Worm (Caenorhabditis elegans) whole organism, young adult: ENCODE results near the gene ZK1127.4.

ENCODE experiments used
- B0035.1 ChIP-seq: sonication (generic microtip); optimal IDR thresholded peaks from 2 replicates; lab custom pipeline; 2016; ENCODE audit warnings: missing genetic modification characterization, mild to moderate bottlenecking, missing compliant biosample characterization, missing genotype, missing genetic modification reagents
- B0261.1 ChIP-seq: sonication (generic microtip); optimal IDR thresholded peaks from 2 replicates; lab custom pipeline; 2016; ENCODE audit warnings: mild to moderate bottlenecking, missing genetic modification characterization, moderate library complexity, missing compliant biosample characterization
- B0336.3 ChIP-seq: fragments of 200-800 bp; sonication (Bioruptor generic); IDR thresholded peaks from 2 replicates; pipeline ENCODE4 v1.3.6; 2022; ENCODE audit warnings: missing genetic modification characterization, missing compliant biosample characterization
- C17E4.6 ChIP-seq: fragments of 200-800 bp; sonication (Bioruptor generic); IDR thresholded peaks from 2 replicates; pipeline ENCODE4 v1.3.6; 2022; ENCODE audit warnings: missing genetic modification reagents, missing genetic modification characterization, missing compliant biosample characterization
- D2030.7 ChIP-seq: fragments of 200-800 bp; sonication (Bioruptor generic); IDR thresholded peaks from 2 replicates; pipeline ENCODE4 v1.3.6; 2022; ENCODE audit warnings: missing genetic modification reagents, missing genetic modification characterization, missing compliant biosample characterization
- F10E7.11 ChIP-seq: sonication (generic microtip); optimal IDR thresholded peaks from 2 replicates; lab custom pipeline; 2017; ENCODE audit warnings: mild to moderate bottlenecking, missing genetic modification characterization, moderate library complexity, missing compliant biosample characterization
- F23B12.7 ChIP-seq: sonication (generic microtip); optimal IDR thresholded peaks from 2 replicates; lab custom pipeline; 2017; ENCODE audit warnings: missing genetic modification characterization, mild to moderate bottlenecking, missing compliant biosample characterization, antibody characterized with exemption, moderate library complexity; ENCODE audit not compliant: insufficient read depth
- F39B2.1 ChIP-seq: fragments of 200-800 bp; sonication (Bioruptor generic); IDR thresholded peaks from 2 replicates; pipeline ENCODE4 v1.3.6; 2022; ENCODE audit warnings: missing genetic modification reagents, missing genetic modification characterization, missing compliant biosample characterization
- F52B5.7 ChIP-seq: sonication (generic microtip); optimal IDR thresholded peaks from 2 replicates; lab custom pipeline; 2016; ENCODE audit warnings: mild to moderate bottlenecking, missing genetic modification characterization, missing compliant biosample characterization
- F55B11.4 ChIP-seq: sonication (generic microtip); optimal IDR thresholded peaks from 2 replicates; lab custom pipeline; 2016; ENCODE audit warnings: missing compliant biosample characterization, missing genetic modification characterization, borderline replicate concordance; ENCODE audit not compliant: insufficient read depth
- K12H6.12 ChIP-seq: fragments of 200-800 bp; sonication (Bioruptor generic); optimal IDR thresholded peaks from 2 replicates; lab custom pipeline; 2018; ENCODE audit warnings: mild to moderate bottlenecking, missing genetic modification characterization, missing compliant biosample characterization
- Y56A3A.18 ChIP-seq: fragments of 200-800 bp; sonication (Bioruptor generic); IDR thresholded peaks from 2 replicates; pipeline ENCODE4 v1.3.6; 2022; ENCODE audit warnings: missing genetic modification reagents, missing genetic modification characterization, missing compliant biosample characterization
- Y95B8A.8 ChIP-seq: fragments of 200-800 bp; sonication (Bioruptor generic); IDR thresholded peaks from 2 replicates; pipeline ENCODE4 v1.3.6; 2022; ENCODE audit warnings: missing genetic modification reagents, missing genetic modification characterization, missing compliant biosample characterization
- ccch-3 ChIP-seq: fragments of 200-800 bp; sonication (Bioruptor generic); optimal IDR thresholded peaks from 2 replicates; lab custom pipeline; 2018; ENCODE audit warnings: mild to moderate bottlenecking, missing genetic modification characterization, missing compliant biosample characterization
- cebp-1 ChIP-seq, 2 experiments: fragments of 200-800 bp in 1 of 2; sonication (Bioruptor generic) in 1 of 2; sonication (generic microtip) in 1 of 2; IDR thresholded peaks in 1 of 2; optimal IDR thresholded peaks in 1 of 2; 2 replicates each; pipeline versions ENCODE4 v1.3.6 to Lab custom; 2017 to 2022; ENCODE audit warnings: missing compliant biosample characterization in 2 of 2, missing genetic modification characterization in 2 of 2, mild to moderate bottlenecking in 1 of 2, missing genetic modification reagents in 1 of 2, moderate library complexity in 1 of 2
- ceh-100 ChIP-seq: fragments of 200-800 bp; sonication (Bioruptor generic); IDR thresholded peaks from 2 replicates; pipeline ENCODE4 v1.3.6; 2022; ENCODE audit warnings: missing genetic modification reagents, missing genetic modification characterization, missing compliant biosample characterization
- ceh-40 ChIP-seq: fragments of 200-800 bp; sonication (Bioruptor generic); IDR thresholded peaks from 2 replicates; pipeline ENCODE4 v1.3.6; 2022; ENCODE audit warnings: missing genetic modification characterization, missing compliant biosample characterization
- chd-7 ChIP-seq: sonication (generic microtip); optimal IDR thresholded peaks from 2 replicates; lab custom pipeline; 2016; ENCODE audit warnings: mild to moderate bottlenecking, missing genetic modification characterization, moderate library complexity, missing compliant biosample characterization
- dox-1 ChIP-seq: fragments of 200-800 bp; sonication (Bioruptor generic); IDR thresholded peaks from 2 replicates; pipeline ENCODE4 v1.3.6; 2022; ENCODE audit warnings: missing genetic modification reagents, missing genetic modification characterization, missing compliant biosample characterization
- egl-44 ChIP-seq: fragments of 200-800 bp; sonication (Bioruptor generic); IDR thresholded peaks from 2 replicates; pipeline ENCODE4 v1.3.6; 2022; ENCODE audit warnings: missing genetic modification reagents, missing genetic modification characterization, missing compliant biosample characterization
- egrh-3 ChIP-seq: fragments of 200-800 bp; sonication (Bioruptor generic); IDR thresholded peaks from 2 replicates; pipeline ENCODE4 v1.3.6; 2022; ENCODE audit warnings: missing genetic modification reagents, missing genetic modification characterization, missing compliant biosample characterization
- ets-4 ChIP-seq: fragments of 200-800 bp; sonication (Bioruptor generic); optimal IDR thresholded peaks from 2 replicates; lab custom pipeline; 2018; ENCODE audit warnings: mild to moderate bottlenecking, missing genetic modification characterization, missing compliant biosample characterization
- him-1 ChIP-seq: sonication (generic microtip); optimal IDR thresholded peaks from 2 replicates; lab custom pipeline; 2016; ENCODE audit warnings: missing genotype, missing genetic modification reagents, missing genetic modification characterization, missing compliant biosample characterization
- hmg-1.2 ChIP-seq: fragments of 200-800 bp; sonication (Bioruptor generic); IDR thresholded peaks from 2 replicates; pipeline ENCODE4 v1.3.6; 2022; ENCODE audit warnings: missing genetic modification reagents, missing genetic modification characterization, missing compliant biosample characterization
- hmg-20 ChIP-seq: fragments of 200-800 bp; sonication (Bioruptor generic); IDR thresholded peaks from 2 replicates; pipeline ENCODE4 v1.3.6; 2022; ENCODE audit warnings: missing genetic modification reagents, missing genetic modification characterization, missing compliant biosample characterization
- hsf-1 ChIP-seq: fragments of 200-800 bp; sonication (Bioruptor generic); IDR thresholded peaks from 2 replicates; pipeline ENCODE4 v1.3.6; 2022; ENCODE audit warnings: missing genetic modification reagents, missing genetic modification characterization, missing compliant biosample characterization
- lin-26 ChIP-seq: fragments of 200-800 bp; sonication (Bioruptor generic); IDR thresholded peaks from 2 replicates; pipeline ENCODE4 v1.3.6; 2022; ENCODE audit warnings: missing genetic modification reagents, missing genetic modification characterization, missing compliant biosample characterization
- lin-54 ChIP-seq: fragments of 200-800 bp; sonication (Bioruptor generic); optimal IDR thresholded peaks from 2 replicates; lab custom pipeline; 2018; ENCODE audit warnings: mild to moderate bottlenecking, missing genetic modification characterization, missing compliant biosample characterization
- madf-10 ChIP-seq: sonication (generic microtip); optimal IDR thresholded peaks from 2 replicates; lab custom pipeline; 2016; ENCODE audit warnings: mild to moderate bottlenecking, missing genetic modification characterization, missing compliant biosample characterization
- madf-3 ChIP-seq: fragments of 200-800 bp; sonication (Bioruptor generic); IDR thresholded peaks from 2 replicates; pipeline ENCODE4 v1.3.6; 2022; ENCODE audit warnings: missing genetic modification reagents, missing genetic modification characterization, missing compliant biosample characterization
- madf-6 ChIP-seq: fragments of 200-800 bp; sonication (Bioruptor generic); IDR thresholded peaks from 2 replicates; pipeline ENCODE4 v1.3.6; 2022; ENCODE audit warnings: missing genetic modification reagents, missing genetic modification characterization, missing compliant biosample characterization
- madf-8 ChIP-seq: fragments of 200-800 bp; sonication (Bioruptor generic); conservative IDR thresholded peaks from 2 replicates; pipeline ENCODE4 v1.3.6; 2022; ENCODE audit warnings: missing genetic modification reagents, missing genetic modification characterization, missing compliant biosample characterization
- mes-4 ChIP-seq: sonication (generic microtip); optimal IDR thresholded peaks from 2 replicates; lab custom pipeline; 2016; ENCODE audit warnings: missing genotype, missing genetic modification characterization, missing compliant biosample characterization
- nfya-1 ChIP-seq: sonication (generic microtip); optimal IDR thresholded peaks from 2 replicates; lab custom pipeline; 2017; ENCODE audit warnings: antibody characterized with exemption, missing compliant biosample characterization, missing genetic modification characterization, borderline replicate concordance; ENCODE audit not compliant: insufficient read depth
- rpc-1 ChIP-seq, 2 experiments: fragments of 150-350 bp in 1 of 2; sonication (generic microtip) in 1 of 2; optimal IDR thresholded peaks; 2 replicates each; lab custom pipeline; 2014 to 2018; ENCODE audit warnings: missing biosample characterization in 1 of 2, missing genetic modification characterization in 1 of 2, missing genetic modification reagents in 1 of 2, missing genotype in 1 of 2
- snpc-4 ChIP-seq, 5 experiments: fragments of 150-350 bp in 1 of 5; sonication (generic microtip) in 4 of 5; optimal IDR thresholded peaks; 2 replicates each; lab custom pipeline; 2014 to 2018; ENCODE audit warnings: missing genetic modification characterization in 5 of 5, missing biosample characterization in 3 of 5, antibody characterized with exemption in 2 of 5, mild to moderate bottlenecking in 2 of 5, missing compliant biosample characterization in 2 of 5, missing genotype in 2 of 5, moderate library complexity in 2 of 5, missing genetic modification reagents in 1 of 5
- somi-1 ChIP-seq: fragments of 200-800 bp; sonication (Bioruptor generic); optimal IDR thresholded peaks from 2 replicates; lab custom pipeline; 2018; ENCODE audit warnings: mild to moderate bottlenecking, missing genetic modification characterization, missing compliant biosample characterization
- tbp1 ChIP-seq: fragments of 200-800 bp; sonication (Bioruptor generic); optimal IDR thresholded peaks from 2 replicates; lab custom pipeline; 2018; ENCODE audit warnings: mild to moderate bottlenecking, missing genetic modification characterization, missing compliant biosample characterization
- unc-130 ChIP-seq: sonication (generic microtip); optimal IDR thresholded peaks from 2 replicates; lab custom pipeline; 2016; ENCODE audit warnings: missing genetic modification reagents, missing genetic modification characterization, missing compliant biosample characterization
- xnd-1 ChIP-seq: sonication (generic microtip); optimal IDR thresholded peaks from 2 replicates; lab custom pipeline; 2016; ENCODE audit warnings: missing genotype, missing genetic modification reagents, missing genetic modification characterization, missing compliant biosample characterization
- ztf-3 ChIP-seq: fragments of 200-800 bp; sonication (Bioruptor generic); optimal IDR thresholded peaks from 2 replicates; lab custom pipeline; 2018; ENCODE audit warnings: mild to moderate bottlenecking, missing genetic modification characterization, missing compliant biosample characterization

ZK1127.4 gene

DNA sequence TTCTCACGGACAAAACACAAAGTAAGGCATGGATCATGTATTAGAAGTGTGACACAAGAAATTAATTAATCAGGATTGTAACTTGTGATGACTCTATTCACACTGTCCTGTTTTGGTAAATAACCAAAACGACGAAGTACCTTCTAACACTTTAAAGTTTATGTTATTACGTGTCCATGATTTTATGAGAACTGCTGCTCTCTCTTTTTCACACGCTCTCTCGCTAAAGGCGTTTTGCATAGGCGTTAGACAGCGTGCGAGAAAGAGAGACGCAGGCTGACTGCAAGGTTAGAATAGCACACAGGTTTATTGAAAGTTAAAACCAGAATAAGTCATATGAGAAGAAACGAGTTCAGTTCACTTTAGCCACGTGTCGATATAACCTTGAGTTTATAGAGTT, 36.3 kb downstream of the ZK1127.4 start:
- peak; percentile 84 for TF ChIP-seq hmg-1.2 (GFP tag; lab: Robert Waterston, UW)
- TF ChIP-seq unc-130 (GFP tag; lab: Kevin White, UChicago): no peak

- no peak for TF ChIP-seq B0336.3 (GFP tag; lab: Robert Waterston, UW)
- no peak for TF ChIP-seq madf-10 (tag; lab: Kevin White, UChicago)
- TF ChIP-seq egrh-3 (GFP tag; lab: Robert Waterston, UW): no peak
- TF ChIP-seq K12H6.12: no peak
- TF ChIP-seq rpc-1 (optimal IDR thresholded peaks at IDR 0.05; lab: Kevin White, UChicago): no peak
- TF ChIP-seq rpc-1 (tag; optimal IDR thresholded peaks at IDR 0.05; lab: Kevin White, UChicago): no peak
- TF ChIP-seq madf-3 (GFP tag; lab: Robert Waterston, UW): no peak
- no peak for TF ChIP-seq F39B2.1 (GFP tag; lab: Robert Waterston, UW)
- no peak for TF ChIP-seq B0261.1 (tag; lab: Kevin White, UChicago)
- TF ChIP-seq snpc-4 (GFP tag; optimal IDR thresholded peaks at IDR 0.05; lab: Kevin White, UChicago): no peak
- no peak for TF ChIP-seq snpc-4 (tag; optimal IDR thresholded peaks at IDR 0.05; lab: Kevin White, UChicago)
- TF ChIP-seq Y95B8A.8 (GFP tag; lab: Robert Waterston, UW): no peak
- no peak for TF ChIP-seq lin-54 (GFP tag; lab: Kevin White, UChicago)
- TF ChIP-seq hmg-20 (GFP tag; lab: Robert Waterston, UW): no peak
- no peak for TF ChIP-seq chd-7 (tag; lab: Kevin White, UChicago)
- TF ChIP-seq F52B5.7 (tag; lab: Kevin White, UChicago): no peak
- TF ChIP-seq hsf-1 (GFP tag; lab: Robert Waterston, UW): no peak
- no peak for TF ChIP-seq somi-1 (GFP tag; lab: Kevin White, UChicago)
Observed at ce11 chrII:7090852-7091251, 37.1 kb downstream of the ZK1127.4 start.

ce11 chrII:7093339-7093821, 39.6 kb downstream of the ZK1127.4 start, which contains the start of gene T02G5.3:
TSS of gene T02G5.3 (plus strand) at chrII:7093389.
- TF ChIP-seq ztf-3 (GFP tag; lab: Kevin White, UChicago) (no peak), F23B12.7 (tag; lab: Kevin White, UChicago) (no peak), tbp1 (GFP tag; lab: Kevin White, UChicago) (no peak), chd-7 (tag; lab: Kevin White, UChicago) (no peak), mes-4 (tag; lab: Kevin White, UChicago) (no peak), ccch-3 (no peak), K12H6.12 (no peak), D2030.7 (GFP tag; lab: Robert Waterston, UW) (no peak), madf-10 (tag; lab: Kevin White, UChicago) (no peak), Y56A3A.18 (GFP tag; lab: Robert Waterston, UW) (no peak), madf-6 (GFP tag; lab: Robert Waterston, UW) (no peak), B0035.1 (no peak), unc-130 (GFP tag; lab: Kevin White, UChicago) (no peak)

ce11 chrII:7095970-7096369, 42.2 kb downstream of the ZK1127.4 start:
- TF ChIP-seq lin-26 (GFP tag; lab: Robert Waterston, UW) (0 out of 2 replicates have a peak, but pooled peaks have one; percentile 43), ztf-3 (GFP tag; lab: Kevin White, UChicago) (no peak), mes-4 (tag; lab: Kevin White, UChicago) (no peak), ceh-40 (GFP tag; lab: Robert Waterston, UW) (no peak), cebp-1 (GFP tag; IDR thresholded peaks at IDR 0.05; lab: Robert Waterston, UW) (no peak), cebp-1 (tag; optimal IDR thresholded peaks at IDR 0.05; lab: Kevin White, UChicago) (no peak), F55B11.4 (tag; lab: Kevin White, UChicago) (no peak), madf-6 (GFP tag; lab: Robert Waterston, UW) (peak; percentile 58), ets-4 (GFP tag; lab: Kevin White, UChicago) (no peak), dox-1 (GFP tag; lab: Robert Waterston, UW) (no peak), ceh-100 (GFP tag; lab: Robert Waterston, UW) (no peak), F52B5.7 (tag; lab: Kevin White, UChicago) (no peak), hmg-1.2 (GFP tag; lab: Robert Waterston, UW) (no peak), him-1 (peak; percentile 18), xnd-1 (tag; lab: Kevin White, UChicago) (peak; percentile 22), C17E4.6 (no peak), madf-8 (no peak), D2030.7 (GFP tag; lab: Robert Waterston, UW) (no peak), nfya-1 (no peak), F10E7.11 (tag; lab: Kevin White, UChicago) (no peak), egl-44 (GFP tag; lab: Robert Waterston, UW) (no peak)
